Worm (Caenorhabditis elegans) whole organism, early embryonic: ENCODE results near the gene C05B5.5.

ENCODE experiments used
- F13C5.2 ChIP-seq: sonication (generic microtip); optimal IDR thresholded peaks from 2 replicates; lab custom pipeline; 2017; ENCODE audit warnings: mild to moderate bottlenecking, missing genetic modification characterization, inconsistent platforms, missing compliant biosample characterization
- aly-1 ChIP-seq: sonication (generic microtip); optimal IDR thresholded peaks from 2 replicates; lab custom pipeline; 2016; ENCODE audit warnings: missing genetic modification characterization, missing compliant biosample characterization
- ama-1 ChIP-seq: fragments of 150-350 bp; optimal IDR thresholded peaks from 2 replicates; lab custom pipeline; 2014
- ceh-13 ChIP-seq: fragments of 200-800 bp; sonication (Bioruptor generic); optimal IDR thresholded peaks from 2 replicates; lab custom pipeline; 2018; ENCODE audit warnings: mild to moderate bottlenecking, missing genetic modification characterization, missing compliant biosample characterization
- hnd-1 ChIP-seq: sonication (generic microtip); optimal IDR thresholded peaks from 2 replicates; lab custom pipeline; 2016; ENCODE audit warnings: missing genetic modification characterization, missing compliant biosample characterization
- tbx-37 ChIP-seq: fragments of 200-800 bp; sonication (Bioruptor generic); conservative IDR thresholded peaks from 2 replicates; pipeline ENCODE4 v1.3.6; 2022; ENCODE audit warnings: missing genetic modification reagents, missing genetic modification characterization, missing compliant biosample characterization

DNA sequence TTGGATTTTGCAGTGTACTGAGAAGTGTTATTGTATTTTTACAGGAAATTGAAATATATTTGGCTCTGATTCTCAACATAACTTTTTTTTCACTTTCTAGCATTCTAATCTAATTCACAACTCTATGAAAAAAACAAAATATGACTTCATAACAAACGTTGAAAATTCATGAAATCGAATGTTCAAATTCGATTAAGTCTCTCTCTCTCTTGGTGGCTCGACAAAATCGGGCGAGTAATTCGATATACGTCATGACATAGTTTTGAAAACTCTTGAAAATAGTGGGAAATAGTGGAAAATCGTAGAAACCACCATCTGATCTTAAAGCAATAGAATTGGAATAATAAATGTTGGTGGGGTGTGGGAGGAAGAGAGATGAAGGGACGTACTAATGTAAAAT, 16.8 kb downstream of the C05B5.5 start:
- no peak for TF ChIP-seq ceh-13 (GFP tag; lab: Kevin White, UChicago)
- TF ChIP-seq ama-1 (lab: Kevin White, UChicago): no peak
- TF ChIP-seq F13C5.2 (tag; lab: Kevin White, UChicago): no peak
- no peak for TF ChIP-seq tbx-37
- TF ChIP-seq aly-1: no peak
- no peak for TF ChIP-seq hnd-1 (tag; lab: Kevin White, UChicago)
